Worm (Caenorhabditis elegans) whole organism, L2 larva: ENCODE results near the gene C06A6.4.

Source experiments
- aly-2 ChIP-seq: fragments of 150-350 bp; optimal IDR thresholded peaks from 2 replicates; lab custom pipeline; 2014; ENCODE audit warnings: missing biosample characterization, missing genetic modification characterization
- egl-27 ChIP-seq: sonication (generic microtip); optimal IDR thresholded peaks from 3 replicates; lab custom pipeline; 2017; ENCODE audit warnings: missing biosample characterization, missing genetic modification reagents, missing genetic modification characterization
- elt-3 ChIP-seq: sonication (generic microtip); optimal IDR thresholded peaks from 2 replicates; lab custom pipeline; 2017; ENCODE audit warnings: missing biosample characterization, missing genetic modification characterization
- lin-13 ChIP-seq: fragments of 150-350 bp; optimal IDR thresholded peaks from 2 replicates; lab custom pipeline; 2014; ENCODE audit warnings: missing biosample characterization, missing genetic modification reagents, missing genetic modification characterization
- nhr-11 ChIP-seq: fragments of 150-350 bp; optimal IDR thresholded peaks from 2 replicates; lab custom pipeline; 2014; ENCODE audit warnings: missing biosample characterization, missing genetic modification characterization
- nhr-237 ChIP-seq: fragments of 150-350 bp; optimal IDR thresholded peaks from 2 replicates; lab custom pipeline; 2014; ENCODE audit warnings: missing biosample characterization, missing genetic modification characterization
- sem-4 ChIP-seq: fragments of 150-350 bp; optimal IDR thresholded peaks from 2 replicates; lab custom pipeline; 2014; ENCODE audit warnings: missing biosample characterization, missing genetic modification reagents, missing genetic modification characterization
- snpc-4 ChIP-seq: fragments of 150-350 bp; optimal IDR thresholded peaks from 2 replicates; lab custom pipeline; 2014; ENCODE audit warnings: missing biosample characterization, missing genetic modification characterization
- unc-62 ChIP-seq: fragments of 150-350 bp; optimal IDR thresholded peaks from 2 replicates; lab custom pipeline; 2014; ENCODE audit warnings: missing biosample characterization, missing genetic modification reagents, missing genetic modification characterization

- TF ChIP-seq elt-3 (no peak), aly-2 (tag; lab: Kevin White, UChicago) (no peak), nhr-11 (tag; lab: Kevin White, UChicago) (no peak), nhr-237 (tag; lab: Kevin White, UChicago) (no peak), unc-62 (GFP tag; lab: Kevin White, UChicago) (no peak), sem-4 (tag; lab: Kevin White, UChicago) (no peak), snpc-4 (tag; lab: Kevin White, UChicago) (no peak), lin-13 (GFP tag; lab: Kevin White, UChicago) (no peak), egl-27 (no peak)
Observed at ce11 chrIV:7877255-7877654, 48.2 kb upstream of the C06A6.4 start.
